ENCODE assay signal across 4 fruit fly cellular contexts in genomic region chr3L:9129583-9130146, dm6.
TF ChIP-seq lines count a peak whose summit lies in the region.

No protein-coding gene starts in this region.

- TF ChIP-seq CTCF in whole organism, embryonic (GFP tag; optimal IDR thresholded peaks at IDR 0.05; lab: Kevin White, UChicago): no peak

TF ChIP-seq in whole organism, adult, 20 proteins besides CTCF, POLR2A, EP300 and RAD21:
- TF ChIP-seq pad (GFP tag; optimal IDR thresholded peaks at IDR 0.05; lab: Kevin White, UChicago) (peak; percentile 3), kay (GFP tag; lab: Kevin White, UChicago; ENCODE audit: borderline replicate concordance) (no peak), CG12768 (GFP tag; optimal IDR thresholded peaks at IDR 0.05; lab: Kevin White, UChicago) (no peak), Clk (GFP tag; optimal IDR thresholded peaks at IDR 0.05; lab: Kevin White, UChicago) (no peak), CG14711 (tag; optimal IDR thresholded peaks at IDR 0.05; lab: Kevin White, UChicago) (no peak), bab1 (GFP tag; optimal IDR thresholded peaks at IDR 0.05; lab: Kevin White, UChicago) (no peak), Mnt (GFP tag; optimal IDR thresholded peaks at IDR 0.05; lab: Kevin White, UChicago) (no peak)

TF ChIP-seq in whole organism, embryonic, 481 proteins besides CTCF, POLR2A, EP300 and RAD21 (continues in another document):
- TF ChIP-seq slou (GFP tag; optimal IDR thresholded peaks at IDR 0.05; lab: Kevin White, UChicago) (no peak), ATbp (GFP tag; optimal IDR thresholded peaks at IDR 0.05; lab: Kevin White, UChicago) (no peak), cg (GFP tag; optimal IDR thresholded peaks at IDR 0.05; lab: Kevin White, UChicago) (no peak), ken (GFP tag; IDR thresholded peaks at IDR 0.05; lab: Robert Waterston, UW) (0 out of 3 replicates have a peak, but pooled peaks have one; percentile 10), CG14965 (GFP tag; optimal IDR thresholded peaks at IDR 0.05; lab: Kevin White, UChicago; ENCODE audit: borderline replicate concordance) (no peak), CG16815 (GFP tag; optimal IDR thresholded peaks at IDR 0.05; lab: Kevin White, UChicago) (no peak), ash1 (GFP tag; optimal IDR thresholded peaks at IDR 0.05; lab: Kevin White, UChicago) (no peak), caup (GFP tag; optimal IDR thresholded peaks at IDR 0.05; lab: Kevin White, UChicago; ENCODE audit: severe bottlenecking) (no peak), CG1603 (tag; optimal IDR thresholded peaks at IDR 0.05; lab: Kevin White, UChicago) (no peak), scrt (GFP tag; optimal IDR thresholded peaks at IDR 0.05; lab: Kevin White, UChicago) (no peak), CG9437 (GFP tag; optimal IDR thresholded peaks at IDR 0.05; lab: Kevin White, UChicago) (peak; percentile 97), CG4282 (GFP tag; optimal IDR thresholded peaks at IDR 0.05; lab: Kevin White, UChicago) (no peak), Nf-YB (GFP tag; optimal IDR thresholded peaks at IDR 0.05; lab: Kevin White, UChicago) (no peak), klu (GFP tag; IDR thresholded peaks at IDR 0.05; lab: Robert Waterston, UW) (no peak), CG12769 (tag; optimal IDR thresholded peaks at IDR 0.05; lab: Kevin White, UChicago) (peak; percentile 89), Drgx (GFP tag; IDR thresholded peaks at IDR 0.05; lab: Robert Waterston, UW) (peak; percentile 24; the same call in 1 of the 2 replicates), CG11723 (GFP tag; optimal IDR thresholded peaks at IDR 0.05; lab: Kevin White, UChicago) (no peak), crol (GFP tag; IDR thresholded peaks at IDR 0.05; lab: Robert Waterston, UW) (no peak; the same call in 1 of the 2 replicates), BEAF-32 (GFP tag; optimal IDR thresholded peaks at IDR 0.05; lab: Kevin White, UChicago) (no peak), kni (GFP tag; optimal IDR thresholded peaks at IDR 0.05; lab: Kevin White, UChicago) (peak; percentile 21), CG4820 (GFP tag; optimal IDR thresholded peaks at IDR 0.05; lab: Kevin White, UChicago) (peak; percentile 72), dan (GFP tag; IDR thresholded peaks at IDR 0.05; lab: Robert Waterston, UW) (no peak), Nf-YC (tag; optimal IDR thresholded peaks at IDR 0.05; lab: Kevin White, UChicago) (no peak), CG1832 (GFP tag; optimal IDR thresholded peaks at IDR 0.05; lab: Kevin White, UChicago) (peak; percentile 28), ttk (GFP tag; IDR thresholded peaks at IDR 0.05; lab: Robert Waterston, UW) (no peak), CG17912 (GFP tag; optimal IDR thresholded peaks at IDR 0.05; lab: Kevin White, UChicago) (no peak), CG13894 (tag; optimal IDR thresholded peaks at IDR 0.05; lab: Kevin White, UChicago) (no peak), CG1024 (GFP tag; IDR thresholded peaks at IDR 0.05; lab: Robert Waterston, UW) (no peak)

TF ChIP-seq in whole organism, prepupa, 60 proteins besides CTCF, POLR2A, EP300 and RAD21:
- TF ChIP-seq cyc (GFP tag; optimal IDR thresholded peaks at IDR 0.05; lab: Kevin White, UChicago): no peak
- TF ChIP-seq CG11294 (GFP tag; IDR thresholded peaks at IDR 0.05; lab: Robert Waterston, UW): no peak
- no peak for TF ChIP-seq achi (GFP tag; optimal IDR thresholded peaks at IDR 0.05; lab: Kevin White, UChicago)
- TF ChIP-seq eg (GFP tag; IDR thresholded peaks at IDR 0.05; lab: Robert Waterston, UW): 0 out of 3 replicates have a peak, but pooled peaks have one; percentile 33
- no peak for TF ChIP-seq dac (GFP tag; optimal IDR thresholded peaks at IDR 0.05; lab: Kevin White, UChicago)
- no peak for TF ChIP-seq Smox (GFP tag; optimal IDR thresholded peaks at IDR 0.05; lab: Kevin White, UChicago)
- no peak for TF ChIP-seq CG16779 (tag; optimal IDR thresholded peaks at IDR 0.05; lab: Kevin White, UChicago)
- peak; percentile 8 for TF ChIP-seq Eip78C (GFP tag; lab: Kevin White, UChicago)
- TF ChIP-seq fd59A (GFP tag; optimal IDR thresholded peaks at IDR 0.05; lab: Kevin White, UChicago): no peak
- TF ChIP-seq svp (GFP tag; lab: Kevin White, UChicago): no peak
- no peak for TF ChIP-seq fd85E (GFP tag; optimal IDR thresholded peaks at IDR 0.05; lab: Kevin White, UChicago)
- TF ChIP-seq CG34406 (GFP tag; optimal IDR thresholded peaks at IDR 0.05; lab: Kevin White, UChicago): no peak

TF ChIP-seq in whole organism, pupa, 21 proteins besides CTCF, POLR2A, EP300 and RAD21:
- no peak for TF ChIP-seq CG9948 (tag; optimal IDR thresholded peaks at IDR 0.05; lab: Kevin White, UChicago)
- no peak for TF ChIP-seq CG12605 (GFP tag; IDR thresholded peaks at IDR 0.05; lab: Robert Waterston, UW)
- 0 out of 3 replicates have a peak, but pooled peaks have one; percentile 54 for TF ChIP-seq CG4496 (GFP tag; IDR thresholded peaks at IDR 0.05; lab: Robert Waterston, UW)
- TF ChIP-seq fd96Ca (GFP tag; IDR thresholded peaks at IDR 0.05; lab: Robert Waterston, UW): 0 out of 3 replicates have a peak, but pooled peaks have one; percentile 47
TF ChIP-seq in whole organism, pupa: peak in this region for 2.
